Fruit fly (Drosophila melanogaster): Measurements from ENCODE around the gene kay.

kay gene

DNA sequence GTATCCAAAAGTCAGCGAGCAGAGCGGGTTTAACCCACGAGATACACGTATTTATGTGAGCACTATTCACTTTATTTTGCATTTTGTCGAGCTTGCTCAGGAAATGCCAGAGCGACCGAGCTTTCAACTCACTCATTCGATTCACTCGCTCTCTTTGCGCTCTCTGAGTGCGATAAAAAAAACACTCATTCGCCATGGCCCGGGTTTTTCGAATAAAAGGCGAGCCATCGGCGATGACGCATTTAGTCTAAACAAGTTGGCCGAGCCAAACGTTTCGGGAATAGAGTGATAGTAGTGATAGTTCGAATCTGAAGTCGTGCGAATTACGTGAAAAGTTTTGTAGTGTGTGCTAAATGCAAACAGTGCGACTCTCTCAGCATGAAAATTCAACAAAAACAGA is 16.6 kb downstream of the kay start (continued):
- TF ChIP-seq CG15336 (GFP tag; IDR thresholded peaks at IDR 0.05), result peak; percentile 47; the same call in 1 of the 2 replicates
- no peak for TF ChIP-seq CG11762 (GFP tag; optimal IDR thresholded peaks at IDR 0.05; ENCODE audit: insufficient read depth)
- no peak for TF ChIP-seq CG34406 (GFP tag; optimal IDR thresholded peaks at IDR 0.05)
- TF ChIP-seq fd85E (GFP tag; optimal IDR thresholded peaks at IDR 0.05), result no peak
- no peak for TF ChIP-seq pdm3 (GFP tag; optimal IDR thresholded peaks at IDR 0.05)
- TF ChIP-seq Gug (GFP tag; IDR thresholded peaks at IDR 0.05), result no peak
- peak; percentile 0 for TF ChIP-seq Met (GFP tag; optimal IDR thresholded peaks at IDR 0.05)
- TF ChIP-seq CG1621 (tag; optimal IDR thresholded peaks at IDR 0.05), result no peak
- TF ChIP-seq ss (GFP tag; optimal IDR thresholded peaks at IDR 0.05), result peak; percentile 51 to 68
- peak; percentile 82 for TF ChIP-seq fkh (GFP tag; optimal IDR thresholded peaks at IDR 0.05)
- peak; percentile 25 for TF ChIP-seq Lpt (GFP tag; optimal IDR thresholded peaks at IDR 0.05)
- no peak for TF ChIP-seq Smox (GFP tag; optimal IDR thresholded peaks at IDR 0.05)
- TF ChIP-seq Sox15 (GFP tag; optimal IDR thresholded peaks at IDR 0.05), result no peak
- TF ChIP-seq Sox102F (GFP tag; optimal IDR thresholded peaks at IDR 0.05), result peak; percentile 6
- no peak for TF ChIP-seq Sox14 (GFP tag; optimal IDR thresholded peaks at IDR 0.05)
- no peak for TF ChIP-seq Ets21C (GFP tag; optimal IDR thresholded peaks at IDR 0.05)
- TF ChIP-seq Blimp-1 (GFP tag; optimal IDR thresholded peaks at IDR 0.05), result no peak
- no peak for TF ChIP-seq achi (GFP tag; optimal IDR thresholded peaks at IDR 0.05)
- TF ChIP-seq CG6854 (GFP tag; optimal IDR thresholded peaks at IDR 0.05), result peak; percentile 79
- peak; percentile 83 for TF ChIP-seq Eip78C (GFP tag)
- no peak for TF ChIP-seq CG10631 (GFP tag; optimal IDR thresholded peaks at IDR 0.05)
- no peak for TF ChIP-seq CG7368 (GFP tag; optimal IDR thresholded peaks at IDR 0.05)
- peak; percentile 26 for TF ChIP-seq topi (GFP tag; optimal IDR thresholded peaks at IDR 0.05)
- TF ChIP-seq dsx (GFP tag; optimal IDR thresholded peaks at IDR 0.05; ENCODE audit: poor library complexity, severe bottlenecking), result peak; percentile 54

DNA sequence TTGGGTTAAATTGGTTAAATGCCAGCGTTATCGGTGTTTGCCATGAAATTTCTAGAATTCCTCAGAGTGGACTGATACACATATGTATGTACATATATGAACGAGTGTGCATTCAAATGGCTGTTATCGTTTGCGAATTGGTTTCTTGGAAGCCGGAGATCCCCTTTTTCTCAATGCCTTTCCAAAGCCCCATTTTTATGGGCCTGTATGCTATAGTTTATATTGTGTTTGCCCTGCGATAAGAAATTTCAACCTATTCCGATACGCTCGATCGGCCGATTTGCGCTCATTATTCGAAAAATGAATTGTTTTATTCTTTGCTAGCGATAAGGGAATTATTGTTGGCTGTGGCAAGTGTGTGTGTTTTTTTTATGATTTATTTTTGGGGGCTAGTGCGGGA is 17.4 kb downstream of the kay start:
- no peak for TF ChIP-seq CG7368 (GFP tag; optimal IDR thresholded peaks at IDR 0.05)
- peak; percentile 53 for TF ChIP-seq svp (GFP tag)
- no peak for TF ChIP-seq Smox (GFP tag; optimal IDR thresholded peaks at IDR 0.05)
- TF ChIP-seq CG3919 (GFP tag; optimal IDR thresholded peaks at IDR 0.05), result no peak
- no peak for TF ChIP-seq ss (GFP tag; optimal IDR thresholded peaks at IDR 0.05)

DNA sequence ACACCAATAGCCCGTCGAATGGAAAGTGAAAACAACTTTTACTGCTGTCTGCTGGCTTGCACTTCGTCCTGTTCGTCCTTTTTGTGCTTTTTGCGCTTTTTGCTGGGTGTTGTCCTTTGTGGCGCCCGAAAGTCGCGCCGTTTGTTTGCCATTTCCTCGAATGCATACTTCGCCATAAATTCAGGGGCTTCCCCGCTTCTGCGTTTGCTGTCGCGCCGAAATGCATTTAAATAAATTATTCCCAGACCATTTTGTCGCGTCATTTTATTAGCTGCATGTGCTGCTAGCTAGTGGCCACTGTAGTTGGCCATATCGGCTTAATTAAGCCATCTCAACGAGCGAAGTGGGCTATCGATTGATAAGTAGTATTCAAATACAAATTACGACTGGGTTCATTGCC is 19.4 kb downstream of the kay start:
- no peak for TF ChIP-seq Gug (GFP tag; IDR thresholded peaks at IDR 0.05)
- no peak for TF ChIP-seq Lpt (GFP tag; optimal IDR thresholded peaks at IDR 0.05)
- no peak for TF ChIP-seq salr (GFP tag; optimal IDR thresholded peaks at IDR 0.05)
- TF ChIP-seq CG8632 (GFP tag; optimal IDR thresholded peaks at IDR 0.05), result no peak

DNA sequence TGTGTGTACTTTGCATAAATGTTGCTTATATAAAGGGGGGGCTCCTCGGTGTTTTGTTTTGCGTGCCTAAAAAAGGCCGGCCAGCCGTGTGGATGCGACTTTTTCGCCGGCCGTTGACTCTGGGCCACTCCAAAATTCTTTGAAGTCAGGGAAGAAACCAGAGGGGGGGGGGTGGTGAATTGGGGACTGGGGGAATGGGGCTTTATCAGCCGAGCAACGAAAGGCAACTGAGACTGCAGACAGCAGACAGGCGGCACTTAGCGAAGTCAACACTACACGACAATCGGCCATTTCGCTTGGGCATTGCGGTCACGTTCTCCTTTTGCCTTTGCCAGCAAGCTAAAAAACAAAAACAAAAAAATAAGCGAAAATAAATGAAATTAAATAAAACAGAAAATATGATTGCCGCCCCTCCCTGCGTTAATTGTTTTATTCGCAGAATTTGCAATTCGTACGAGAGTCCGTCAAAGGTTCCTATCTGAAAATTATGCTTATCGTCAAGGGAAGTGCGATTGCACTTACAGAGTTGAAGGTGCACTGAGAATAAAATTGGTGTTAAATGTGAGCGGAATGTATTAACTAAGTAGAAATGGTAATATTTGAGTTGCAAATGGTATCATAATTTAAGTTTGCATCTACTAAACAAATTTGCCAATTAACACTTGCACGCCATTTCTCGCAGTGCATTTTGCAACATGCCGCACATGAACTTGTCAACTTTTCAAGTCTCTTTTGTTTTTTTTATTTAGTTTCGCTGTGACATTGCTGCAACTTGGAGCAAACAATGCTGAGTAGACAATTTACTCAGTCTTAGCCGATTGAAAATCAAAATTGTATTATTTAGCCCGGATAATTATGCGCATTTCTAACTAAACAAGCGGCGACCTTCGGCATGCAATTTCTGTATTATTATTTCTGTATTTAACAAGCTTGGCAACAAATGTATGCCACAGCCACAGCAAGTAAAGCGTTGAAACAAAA is 20.5 kb downstream of the kay start:
- no peak for TF ChIP-seq Hr4 (GFP tag; optimal IDR thresholded peaks at IDR 0.05)
- TF ChIP-seq CG1621 (tag; optimal IDR thresholded peaks at IDR 0.05), result no peak
- TF ChIP-seq CG8119 (GFP tag; IDR thresholded peaks at IDR 0.05), result peak; percentile 69
- TF ChIP-seq Ets21C (GFP tag; optimal IDR thresholded peaks at IDR 0.05), result peak; percentile 62
- TF ChIP-seq topi (GFP tag; optimal IDR thresholded peaks at IDR 0.05), result peak; percentile 95
- peak; percentile 38 for TF ChIP-seq net (GFP tag; optimal IDR thresholded peaks at IDR 0.05)
- no peak for TF ChIP-seq CG9139 (GFP tag; optimal IDR thresholded peaks at IDR 0.05)
- TF ChIP-seq CG16779 (tag; optimal IDR thresholded peaks at IDR 0.05), result peak; percentile 24
- TF ChIP-seq CG34406 (GFP tag; optimal IDR thresholded peaks at IDR 0.05), result peak; percentile 49
- TF ChIP-seq CG31627 (GFP tag; optimal IDR thresholded peaks at IDR 0.05), result peak; percentile 69
- TF ChIP-seq CG11902 (GFP tag; optimal IDR thresholded peaks at IDR 0.05), result peak; percentile 85
- TF ChIP-seq esn (GFP tag; optimal IDR thresholded peaks at IDR 0.05), result peak; percentile 84
- peak; percentile 46 for TF ChIP-seq CG6854 (GFP tag; optimal IDR thresholded peaks at IDR 0.05)
- TF ChIP-seq vri (GFP tag; optimal IDR thresholded peaks at IDR 0.05), result peak; percentile 65
- TF ChIP-seq cyc (GFP tag; optimal IDR thresholded peaks at IDR 0.05), result peak; percentile 92
- peak; percentile 76 for TF ChIP-seq Smox (GFP tag; optimal IDR thresholded peaks at IDR 0.05)
- TF ChIP-seq Hr38 (GFP tag; optimal IDR thresholded peaks at IDR 0.05), result no peak
- TF ChIP-seq Sox14 (GFP tag; optimal IDR thresholded peaks at IDR 0.05), result peak; percentile 55
- TF ChIP-seq Eip93F (GFP tag; optimal IDR thresholded peaks at IDR 0.05), result peak; percentile 65
- no peak for TF ChIP-seq CG8632 (GFP tag; optimal IDR thresholded peaks at IDR 0.05)
- peak; percentile 46 for TF ChIP-seq CG6276 (GFP tag; optimal IDR thresholded peaks at IDR 0.05)
- peak; percentile 55 for TF ChIP-seq acj6 (GFP tag; optimal IDR thresholded peaks at IDR 0.05)
- peak; percentile 79 for TF ChIP-seq Hr39 (GFP tag; optimal IDR thresholded peaks at IDR 0.05)
- peak; percentile 91 for TF ChIP-seq CG6163 (GFP tag; IDR thresholded peaks at IDR 0.05)
- peak; percentile 61 for TF ChIP-seq Gug (GFP tag; IDR thresholded peaks at IDR 0.05)

All from whole organism, prepupa.